Fruit fly (Drosophila melanogaster): ENCODE results near the gene CG13067.
A peak's percentile ranks its signal among the peaks of the same experiment; 100 is the strongest.

The CG13067 gene

DNA sequence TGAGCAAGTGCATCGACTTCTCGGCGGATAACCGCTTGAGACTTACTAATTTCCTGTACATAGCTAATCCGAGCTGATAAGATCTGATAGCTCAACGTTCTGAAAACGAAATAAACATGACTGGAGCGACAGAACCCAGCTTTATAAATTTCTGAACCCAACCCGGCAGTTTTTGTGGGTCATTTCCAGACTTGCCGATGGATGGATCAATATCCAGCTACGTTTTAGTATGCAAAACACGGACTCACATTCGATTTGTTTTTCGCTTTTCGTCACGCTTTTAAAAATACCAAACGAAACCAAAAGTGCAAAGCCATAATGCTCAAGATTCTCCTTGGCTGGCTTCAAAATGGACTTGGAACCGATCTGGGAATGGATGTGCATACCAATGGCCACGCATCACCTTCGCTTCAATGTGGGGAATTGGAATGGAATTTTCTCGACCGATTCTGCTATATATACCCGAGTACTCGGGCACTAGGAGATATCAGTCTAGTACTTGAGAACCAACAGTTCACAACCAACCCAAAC lies at the start of gene CG13067, which contains the start of gene CG34248:
Gene CG13067, plus strand, starts transcription at position 481 of the 531 bp plus-strand sequence.
Gene CG34248, minus strand, starts transcription at position 101 of the 531 bp plus-strand sequence.
- no peak for TF ChIP-seq psq (optimal IDR thresholded peaks at IDR 0.05)
- TF ChIP-seq pan (optimal IDR thresholded peaks at IDR 0.05), result no peak
- no peak for TF ChIP-seq EcR (GFP tag; optimal IDR thresholded peaks at IDR 0.05)
- no peak for TF ChIP-seq usp (GFP tag; optimal IDR thresholded peaks at IDR 0.05)
- no peak for TF ChIP-seq CG8478 (optimal IDR thresholded peaks at IDR 0.05)
- TF ChIP-seq Dll (optimal IDR thresholded peaks at IDR 0.05), result no peak

DNA sequence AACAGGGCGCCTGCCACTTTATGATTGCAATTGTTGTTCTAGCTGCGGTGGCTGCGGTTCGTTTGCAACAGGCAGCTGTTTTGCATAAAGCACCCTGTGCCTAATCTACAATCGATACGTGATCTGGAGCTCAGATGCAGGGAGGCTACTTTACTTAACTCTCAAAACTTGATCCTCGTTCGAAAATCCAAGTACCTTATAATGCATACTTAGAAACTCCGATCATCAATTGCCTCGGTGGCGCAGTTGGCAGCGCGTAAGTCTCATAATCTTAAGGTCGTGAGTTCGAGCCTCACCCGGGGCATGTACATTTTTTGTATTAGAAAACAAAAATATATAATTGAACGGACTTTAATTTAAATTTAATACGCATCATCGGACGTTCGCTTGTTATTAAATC lies 49.3 kb upstream of the CG13067 start:
- TF ChIP-seq EcR (GFP tag; optimal IDR thresholded peaks at IDR 0.05), result no peak
- TF ChIP-seq psq (optimal IDR thresholded peaks at IDR 0.05), result no peak
- TF ChIP-seq pan (optimal IDR thresholded peaks at IDR 0.05), result no peak
- no peak for TF ChIP-seq Dll (optimal IDR thresholded peaks at IDR 0.05)
- TF ChIP-seq usp (GFP tag; optimal IDR thresholded peaks at IDR 0.05), result no peak
- no peak for TF ChIP-seq CG8478 (optimal IDR thresholded peaks at IDR 0.05)

DNA sequence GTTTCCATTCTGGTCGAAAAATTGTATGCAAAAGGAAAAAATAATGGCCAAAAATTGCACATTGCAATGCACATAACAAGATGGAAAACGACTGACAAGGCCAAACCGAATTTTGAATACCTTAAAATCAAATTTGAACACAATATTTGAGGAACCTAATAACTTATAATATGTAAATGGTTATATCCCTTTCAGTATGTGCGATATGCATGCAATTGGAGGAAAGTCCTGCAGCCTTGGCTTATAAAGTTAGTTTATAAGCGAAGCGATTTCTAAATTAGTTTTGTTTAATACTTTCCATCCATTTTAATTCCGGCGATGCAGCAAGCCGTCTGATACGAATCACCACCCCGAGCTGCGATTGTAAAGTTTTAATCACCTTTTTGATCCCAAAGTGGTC lies 45.9 kb upstream of the CG13067 start:
- no peak for TF ChIP-seq CG8478 (optimal IDR thresholded peaks at IDR 0.05)
- TF ChIP-seq pan (optimal IDR thresholded peaks at IDR 0.05), result no peak
- no peak for TF ChIP-seq psq (optimal IDR thresholded peaks at IDR 0.05)
- no peak for TF ChIP-seq usp (GFP tag; optimal IDR thresholded peaks at IDR 0.05)

DNA sequence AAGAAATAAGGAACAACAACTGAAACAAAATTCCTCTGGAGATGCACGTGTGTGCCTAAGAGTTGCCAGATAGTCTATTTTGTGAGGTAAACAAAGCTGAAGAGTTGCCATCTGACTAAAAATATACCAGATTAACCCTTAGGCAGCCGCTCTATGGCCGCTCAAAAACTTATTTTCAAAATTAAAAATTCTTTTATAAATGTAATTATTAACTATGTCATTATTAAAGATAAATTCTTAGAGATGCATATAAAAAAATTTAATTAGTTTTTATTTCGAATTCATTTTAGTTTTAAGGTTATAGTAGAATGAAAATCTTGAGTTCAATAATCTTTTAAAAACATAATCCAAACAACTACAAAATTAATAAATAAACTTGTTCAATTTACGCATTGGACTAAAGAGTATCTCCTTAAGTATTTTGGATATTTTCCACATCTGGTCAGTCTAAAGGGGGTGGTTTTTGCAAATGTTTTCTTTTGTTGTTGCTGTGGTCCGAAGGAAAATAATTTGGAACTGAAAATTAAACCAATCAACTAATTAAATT lies 42.4 kb upstream of the CG13067 start, which contains the start of gene Tmx3:
Gene Tmx3, plus strand, starts transcription at position 442 of the 547 bp plus-strand sequence.
- no peak for TF ChIP-seq EcR (GFP tag; optimal IDR thresholded peaks at IDR 0.05)
- no peak for TF ChIP-seq psq (optimal IDR thresholded peaks at IDR 0.05)
- TF ChIP-seq pan (optimal IDR thresholded peaks at IDR 0.05), result no peak
- TF ChIP-seq CG8478 (optimal IDR thresholded peaks at IDR 0.05), result no peak
- no peak for TF ChIP-seq usp (GFP tag; optimal IDR thresholded peaks at IDR 0.05)
- TF ChIP-seq Dll (optimal IDR thresholded peaks at IDR 0.05), result no peak

DNA sequence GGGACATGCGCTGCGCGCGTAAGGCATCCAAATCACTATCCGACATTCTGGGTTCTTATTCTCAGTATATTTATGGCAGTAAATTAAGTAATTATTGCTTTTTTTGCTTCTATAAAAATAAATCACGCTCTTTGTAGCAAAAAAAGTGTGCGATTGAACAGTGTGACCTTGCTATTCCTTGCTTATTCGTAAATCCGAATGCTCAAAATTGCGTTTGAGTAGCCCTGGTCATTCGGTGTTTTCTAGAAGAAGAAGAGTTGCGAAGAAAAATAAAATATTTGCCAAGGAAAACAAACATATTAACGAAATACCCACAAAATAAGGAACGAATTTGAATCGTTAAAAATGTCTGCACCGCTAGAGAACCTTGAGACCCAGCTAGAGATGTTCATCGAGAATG lies 39.2 kb upstream of the CG13067 start, which contains the start of the genes PDCD-5 and MED10:
Gene PDCD-5, minus strand, starts transcription at position 182 of the 400 bp plus-strand sequence.
Gene MED10, plus strand, starts transcription at position 228 of the 400 bp plus-strand sequence.
- no peak for TF ChIP-seq Dll (optimal IDR thresholded peaks at IDR 0.05)
- TF ChIP-seq psq (optimal IDR thresholded peaks at IDR 0.05), result no peak
- TF ChIP-seq pan (optimal IDR thresholded peaks at IDR 0.05), result no peak
- TF ChIP-seq CG8478 (optimal IDR thresholded peaks at IDR 0.05), result no peak
- TF ChIP-seq EcR (GFP tag; optimal IDR thresholded peaks at IDR 0.05), result no peak
- TF ChIP-seq usp (GFP tag; optimal IDR thresholded peaks at IDR 0.05), result no peak

- no peak for TF ChIP-seq Dll (optimal IDR thresholded peaks at IDR 0.05)
- TF ChIP-seq pan (optimal IDR thresholded peaks at IDR 0.05), result no peak
- no peak for TF ChIP-seq psq (optimal IDR thresholded peaks at IDR 0.05)
- TF ChIP-seq CG8478 (optimal IDR thresholded peaks at IDR 0.05), result no peak
- no peak for TF ChIP-seq EcR (GFP tag; optimal IDR thresholded peaks at IDR 0.05)
- no peak for TF ChIP-seq usp (GFP tag; optimal IDR thresholded peaks at IDR 0.05)
Measured at dm6 chr3L:16232924-16233323, 38.2 kb upstream of the CG13067 start, which contains the start of gene Hsc20. Gene Hsc20 (plus strand): TSS chr3L:16233127.

DNA sequence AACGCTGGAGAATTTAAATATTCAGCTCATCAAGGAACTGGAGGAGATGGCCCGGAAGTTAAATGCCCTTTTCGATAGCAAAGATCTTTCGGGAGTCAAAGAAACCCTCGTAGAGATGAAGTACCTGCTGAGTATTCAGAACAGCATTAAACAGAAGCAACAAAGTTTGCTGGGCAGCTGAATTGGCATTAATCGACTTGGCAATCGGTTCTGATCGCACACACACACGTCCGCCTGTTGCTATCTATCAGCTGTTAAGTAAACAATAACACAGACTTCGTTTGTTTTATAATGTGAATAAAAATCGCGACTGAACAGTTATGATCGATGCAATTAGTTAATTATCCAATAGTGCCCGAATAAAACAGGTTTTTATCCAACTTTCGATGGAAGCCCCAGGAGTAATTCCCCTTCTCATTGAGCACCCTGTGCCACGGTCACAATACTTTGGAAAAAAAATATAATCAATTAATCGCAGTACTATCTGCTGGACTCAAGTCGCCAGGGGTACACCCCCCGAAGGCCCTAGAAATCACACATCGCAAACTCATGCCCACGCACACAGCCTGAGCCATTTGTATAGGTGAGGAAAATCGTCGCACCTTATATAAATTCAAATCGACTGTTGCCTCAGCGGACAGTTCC lies 37.1 kb upstream of the CG13067 start:
- TF ChIP-seq CG8478 (optimal IDR thresholded peaks at IDR 0.05) (no peak), psq (optimal IDR thresholded peaks at IDR 0.05) (no peak), pan (optimal IDR thresholded peaks at IDR 0.05) (no peak), EcR (GFP tag; optimal IDR thresholded peaks at IDR 0.05) (no peak), Dll (optimal IDR thresholded peaks at IDR 0.05) (no peak), usp (GFP tag; optimal IDR thresholded peaks at IDR 0.05) (no peak)

DNA sequence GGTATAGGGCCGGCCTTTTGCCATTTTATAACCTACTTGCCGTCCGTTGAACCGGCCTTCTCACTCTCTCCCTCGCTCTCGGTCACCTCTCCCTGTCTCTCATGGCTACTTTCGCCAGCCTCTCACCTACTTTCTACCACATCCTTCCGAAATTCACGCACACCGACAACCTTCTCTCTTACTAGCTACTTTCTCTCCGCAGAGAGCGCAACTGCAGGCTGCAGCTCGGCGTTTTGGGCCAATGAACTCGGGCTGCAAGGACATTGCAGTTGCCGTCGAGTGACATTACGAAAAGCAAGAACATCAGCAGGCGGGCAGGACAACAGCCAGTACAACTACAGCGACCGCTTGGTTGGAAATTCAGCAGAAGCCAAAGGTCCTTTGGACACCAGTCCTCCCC lies 29.8 kb upstream of the CG13067 start:
- TF ChIP-seq usp (GFP tag; optimal IDR thresholded peaks at IDR 0.05) (no peak), EcR (GFP tag; optimal IDR thresholded peaks at IDR 0.05) (peak in 1 of 2 experiments; percentile 61), pan (optimal IDR thresholded peaks at IDR 0.05) (no peak), psq (optimal IDR thresholded peaks at IDR 0.05) (no peak)

dm6 chr3L:16252255-16252654 lies 18.8 kb upstream of the CG13067 start, which contains the start of gene CG13055:
Gene CG13055 (minus strand): TSS chr3L:16252355.
- TF ChIP-seq EcR (GFP tag; optimal IDR thresholded peaks at IDR 0.05) (no peak), psq (optimal IDR thresholded peaks at IDR 0.05) (no peak), pan (optimal IDR thresholded peaks at IDR 0.05) (no peak), Dll (optimal IDR thresholded peaks at IDR 0.05) (no peak), usp (GFP tag; optimal IDR thresholded peaks at IDR 0.05) (no peak), CG8478 (optimal IDR thresholded peaks at IDR 0.05) (no peak)

DNA sequence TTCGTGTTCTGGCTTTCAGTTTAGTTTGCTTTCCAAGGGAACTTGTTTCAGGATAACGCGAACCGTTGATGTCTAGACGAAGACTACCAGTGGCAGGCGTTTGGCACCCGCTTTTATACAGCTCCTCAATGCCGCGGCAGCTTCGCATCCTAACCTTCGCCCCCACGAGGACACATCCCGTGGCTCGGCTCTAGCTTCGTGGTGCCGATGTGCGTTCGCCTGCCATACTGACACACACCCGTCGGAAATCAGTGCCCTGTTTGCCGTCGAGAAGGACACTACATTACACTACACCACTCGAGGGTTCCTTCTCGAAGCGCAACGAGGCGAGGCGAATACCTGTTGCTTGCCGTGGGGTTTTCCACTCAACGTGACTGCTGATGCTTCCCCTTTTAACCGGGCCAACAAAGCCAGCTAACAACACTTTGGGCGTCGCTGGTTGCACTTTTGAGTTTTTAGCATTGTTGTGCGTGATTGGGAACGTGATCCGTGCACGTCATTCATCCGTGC lies 13.9 kb upstream of the CG13067 start, which contains the start of gene CG13054:
Gene CG13054, minus strand, starts transcription at position 74 of the 510 bp plus-strand sequence.
- TF ChIP-seq Dll (optimal IDR thresholded peaks at IDR 0.05), result no peak
- TF ChIP-seq usp (GFP tag; optimal IDR thresholded peaks at IDR 0.05), result no peak
- no peak for TF ChIP-seq CG8478 (optimal IDR thresholded peaks at IDR 0.05)
- no peak for TF ChIP-seq psq (optimal IDR thresholded peaks at IDR 0.05)
- TF ChIP-seq EcR (GFP tag; optimal IDR thresholded peaks at IDR 0.05), result no peak
- no peak for TF ChIP-seq pan (optimal IDR thresholded peaks at IDR 0.05)

DNA sequence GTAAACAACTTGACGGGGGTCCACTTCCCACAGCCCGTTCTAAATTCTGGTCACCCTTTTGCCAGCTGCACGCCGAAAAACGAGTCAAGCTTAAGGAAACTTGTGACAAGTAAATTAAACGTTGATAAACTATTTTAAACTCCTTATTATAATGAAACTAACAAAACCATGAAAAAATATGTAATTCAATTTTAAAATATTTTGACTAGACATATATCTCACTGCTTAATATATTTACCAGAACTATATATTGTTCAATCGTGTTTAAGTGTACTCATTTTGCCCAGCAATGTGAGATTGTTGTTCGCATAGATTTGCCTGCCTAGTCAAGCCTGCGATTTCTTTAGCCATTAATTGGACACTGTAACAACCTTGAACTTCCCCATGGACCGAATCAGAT lies 11.5 kb upstream of the CG13067 start, which contains the start of gene CG13053:
Gene CG13053, minus strand, starts transcription at position 171 of the 400 bp plus-strand sequence.
- TF ChIP-seq EcR (GFP tag; optimal IDR thresholded peaks at IDR 0.05) (no peak), psq (optimal IDR thresholded peaks at IDR 0.05) (no peak), CG8478 (optimal IDR thresholded peaks at IDR 0.05) (no peak), Dll (optimal IDR thresholded peaks at IDR 0.05) (no peak), pan (optimal IDR thresholded peaks at IDR 0.05) (no peak), usp (GFP tag; optimal IDR thresholded peaks at IDR 0.05) (no peak)

DNA sequence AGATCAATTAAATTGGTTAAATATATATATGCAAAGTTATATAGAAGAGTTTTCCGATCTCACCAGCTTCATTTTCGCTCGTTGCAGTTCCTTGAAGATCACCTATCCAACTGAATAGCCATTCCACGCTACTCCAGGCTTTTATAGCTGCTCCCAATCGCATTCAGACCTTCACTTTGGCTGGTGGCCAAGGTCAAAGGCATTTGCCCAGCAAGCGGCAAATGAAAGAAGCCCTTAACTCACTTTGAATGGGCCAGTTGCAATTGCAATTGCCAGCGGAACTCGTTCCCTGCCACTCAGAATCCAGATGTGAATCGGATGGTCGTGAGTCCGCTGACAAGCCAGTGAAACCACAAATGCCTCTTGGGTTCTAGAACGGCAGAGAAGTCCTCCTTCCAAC lies 9.6 kb upstream of the CG13067 start, which contains the start of gene CG34247:
Gene CG34247, minus strand, starts transcription at position 101 of the 400 bp plus-strand sequence.
- no peak for TF ChIP-seq usp (GFP tag; optimal IDR thresholded peaks at IDR 0.05)
- TF ChIP-seq EcR (GFP tag; optimal IDR thresholded peaks at IDR 0.05), result no peak
- TF ChIP-seq Dll (optimal IDR thresholded peaks at IDR 0.05), result no peak
- no peak for TF ChIP-seq CG8478 (optimal IDR thresholded peaks at IDR 0.05)
- no peak for TF ChIP-seq psq (optimal IDR thresholded peaks at IDR 0.05)
